Fruit fly (Drosophila melanogaster) whole organism, embryonic: ENCODE data around the gene ckd.
A peak's percentile ranks its signal among the peaks of the same experiment; 100 is the strongest.

Experiments used
- B-H1 ChIP-seq: fragments of 200-800 bp; sonication (Bioruptor generic); IDR thresholded peaks from 3 replicates; pipeline ENCODE4 v1.3.6; 2022; ENCODE audit warnings: missing biosample characterization, missing genetic modification characterization
- CG11093 ChIP-seq: fragments of 200-800 bp; sonication (Bioruptor generic); IDR thresholded peaks from 3 replicates; pipeline ENCODE4 v1.3.6; 2022; ENCODE audit warnings: missing biosample characterization, missing genetic modification characterization
- CG11247 ChIP-seq: fragments of 200-800 bp; sonication (Bioruptor generic); IDR thresholded peaks from 2 replicates; pipeline ENCODE4 v1.3.6; 2022; ENCODE audit warnings: missing biosample characterization, missing genetic modification characterization
- CG11398 ChIP-seq: fragments of 200-800 bp; sonication (Bioruptor generic); optimal IDR thresholded peaks from 2 replicates; lab custom pipeline; 2016; ENCODE audit warnings: missing biosample characterization, missing genetic modification characterization
- CG13123 ChIP-seq: fragments of 200-800 bp; sonication (Bioruptor generic); optimal IDR thresholded peaks from 2 replicates; lab custom pipeline; 2016; ENCODE audit warnings: missing biosample characterization, missing genetic modification characterization
- CG1603 ChIP-seq: fragments of 200-800 bp; sonication (Bioruptor generic); optimal IDR thresholded peaks from 2 replicates; lab custom pipeline; 2019; ENCODE audit warnings: missing biosample characterization, mild to moderate bottlenecking, missing genetic modification characterization, moderate library complexity
- CG2202 ChIP-seq: fragments of 200-800 bp; sonication (Bioruptor generic); optimal IDR thresholded peaks from 2 replicates; lab custom pipeline; 2018; ENCODE audit warnings: missing biosample characterization, mild to moderate bottlenecking, missing genetic modification characterization
- CG33213 ChIP-seq: fragments of 200-800 bp; sonication (Bioruptor generic); optimal IDR thresholded peaks from 3 replicates; lab custom pipeline; 2016; ENCODE audit warnings: missing biosample characterization, missing genetic modification characterization
- CG3838 ChIP-seq: fragments of 200-800 bp; sonication (Bioruptor generic); optimal IDR thresholded peaks from 3 replicates; lab custom pipeline; 2016; ENCODE audit warnings: missing biosample characterization, missing genetic modification characterization
- CG43689 ChIP-seq: fragments of 200-800 bp; sonication (Bioruptor generic); IDR thresholded peaks from 2 replicates; pipeline ENCODE4 v1.3.6; 2022; ENCODE audit warnings: missing biosample characterization, missing genetic modification characterization
- CG4707 ChIP-seq: fragments of 200-800 bp; sonication (Bioruptor generic); optimal IDR thresholded peaks from 2 replicates; lab custom pipeline; 2018; ENCODE audit warnings: missing biosample characterization, mild to moderate bottlenecking, missing genetic modification characterization, moderate library complexity
- CHES-1-like ChIP-seq: fragments of 200-800 bp; sonication (Bioruptor generic); optimal IDR thresholded peaks from 2 replicates; lab custom pipeline; 2016; ENCODE audit warnings: missing biosample characterization, missing genetic modification characterization
- CTCF ChIP-seq: fragments of 200-800 bp; sonication (Bioruptor generic); optimal IDR thresholded peaks from 2 replicates; lab custom pipeline; 2017; ENCODE audit warnings: missing biosample characterization, mild to moderate bottlenecking, missing genetic modification characterization, moderate library complexity
- D19A ChIP-seq: fragments of 200-800 bp; optimal IDR thresholded peaks from 3 replicates; lab custom pipeline; 2019; ENCODE audit warnings: missing biosample characterization, mild to moderate bottlenecking, missing genetic modification characterization, moderate library complexity
- Dp ChIP-seq: fragments of 200-800 bp; sonication (Bioruptor generic); optimal IDR thresholded peaks from 2 replicates; lab custom pipeline; 2018; ENCODE audit warnings: missing biosample characterization, mild to moderate bottlenecking, missing genetic modification characterization, moderate library complexity
- Ets65A ChIP-seq: fragments of 200-800 bp; sonication (Bioruptor generic); peaks from one replicate; lab custom pipeline; 2016; ENCODE audit warnings: missing biosample characterization, missing genetic modification characterization
- Fer2 ChIP-seq: fragments of 200-800 bp; sonication (Bioruptor generic); optimal IDR thresholded peaks from 2 replicates; lab custom pipeline; 2018; ENCODE audit warnings: missing biosample characterization, mild to moderate bottlenecking, missing genetic modification characterization, moderate library complexity
- GATAe ChIP-seq: fragments of 200-800 bp; sonication (Bioruptor generic); conservative IDR thresholded peaks from 2 replicates; pipeline ENCODE4 v1.3.6; 2022; ENCODE audit warnings: missing biosample characterization, missing genetic modification characterization
- H2.0 ChIP-seq: fragments of 200-800 bp; sonication (Bioruptor generic); IDR thresholded peaks from 2 replicates; pipeline ENCODE4 v1.3.6; 2022; ENCODE audit warnings: missing biosample characterization, missing genetic modification characterization
- Hr39 ChIP-seq: fragments of >200 bp; optimal IDR thresholded peaks from 2 replicates; lab custom pipeline; 2017
- Hsf ChIP-seq: fragments of 200-800 bp; sonication (Bioruptor generic); optimal IDR thresholded peaks from 3 replicates; lab custom pipeline; 2016; ENCODE audit warnings: missing biosample characterization, missing genetic modification characterization
- Jarid2 ChIP-seq: fragments of 200-800 bp; sonication (Bioruptor generic); optimal IDR thresholded peaks from 3 replicates; lab custom pipeline; 2017; ENCODE audit warnings: mild to moderate bottlenecking, missing biosample characterization, missing genetic modification reagents, missing genetic modification characterization
- MTF-1 ChIP-seq: fragments of 200-800 bp; sonication (Bioruptor generic); optimal IDR thresholded peaks from 2 replicates; lab custom pipeline; 2018; ENCODE audit warnings: missing biosample characterization, mild to moderate bottlenecking, missing genetic modification characterization, borderline replicate concordance
- Myb ChIP-seq: fragments of 200-800 bp; sonication (Bioruptor generic); optimal IDR thresholded peaks from 2 replicates; lab custom pipeline; 2016; ENCODE audit warnings: missing biosample characterization, missing genetic modification characterization
- Pdp1 ChIP-seq, 2 experiments: fragments of 200-800 bp; sonication (Bioruptor generic); optimal IDR thresholded peaks; 3 replicates each; lab custom pipeline; 2016; ENCODE audit warnings: missing biosample characterization in 2 of 2, missing genetic modification characterization in 2 of 2, mild to moderate bottlenecking in 1 of 2, moderate library complexity in 1 of 2
- Sry-δ ChIP-seq: fragments of 200-800 bp; sonication (Bioruptor generic); optimal IDR thresholded peaks from 2 replicates; lab custom pipeline; 2016; ENCODE audit warnings: missing biosample characterization, missing genetic modification characterization
- ac ChIP-seq: fragments of 200-800 bp; sonication (Bioruptor generic); optimal IDR thresholded peaks from 3 replicates; lab custom pipeline; 2017; ENCODE audit warnings: missing biosample characterization, mild to moderate bottlenecking, missing genetic modification characterization
- cato ChIP-seq: fragments of 200-800 bp; sonication (Bioruptor generic); optimal IDR thresholded peaks from 2 replicates; lab custom pipeline; 2016; ENCODE audit warnings: missing biosample characterization, missing genetic modification characterization, borderline replicate concordance
- cwo ChIP-seq: fragments of 200-800 bp; sonication (Bioruptor generic); optimal IDR thresholded peaks from 3 replicates; lab custom pipeline; 2017; ENCODE audit warnings: missing biosample characterization, missing genetic modification characterization, mild to moderate bottlenecking, moderate library complexity, missing genetic modification reagents
- eyg ChIP-seq: fragments of 200-800 bp; sonication (Bioruptor generic); optimal IDR thresholded peaks from 3 replicates; lab custom pipeline; 2016; ENCODE audit warnings: missing biosample characterization, missing genetic modification characterization
- fd102C ChIP-seq: fragments of 200-800 bp; sonication (Bioruptor generic); optimal IDR thresholded peaks from 2 replicates; lab custom pipeline; 2018; ENCODE audit warnings: missing biosample characterization, mild to moderate bottlenecking, missing genetic modification characterization, moderate library complexity
- fd96Cb ChIP-seq: fragments of 200-800 bp; sonication (Bioruptor generic); optimal IDR thresholded peaks from 2 replicates; lab custom pipeline; 2018; ENCODE audit warnings: missing biosample characterization, mild to moderate bottlenecking, missing genetic modification characterization, moderate library complexity
- ham ChIP-seq: fragments of 200-800 bp; sonication (Bioruptor generic); IDR thresholded peaks from 2 replicates; pipeline ENCODE4 v1.3.6; 2022; ENCODE audit warnings: missing biosample characterization, missing genetic modification characterization
- ind ChIP-seq: fragments of 200-800 bp; sonication (Bioruptor generic); optimal IDR thresholded peaks from 3 replicates; lab custom pipeline; 2016; ENCODE audit warnings: missing biosample characterization, missing genetic modification characterization
- kay ChIP-seq: fragments of 200-800 bp; sonication (Bioruptor generic); optimal IDR thresholded peaks from 2 replicates; lab custom pipeline; 2016; ENCODE audit warnings: missing biosample characterization, missing genetic modification characterization
- maf-S ChIP-seq: fragments of 200-800 bp; sonication (Bioruptor generic); optimal IDR thresholded peaks from 2 replicates; lab custom pipeline; 2016; ENCODE audit warnings: missing biosample characterization, missing genetic modification characterization
- mam ChIP-seq: fragments of 200-800 bp; sonication (Bioruptor generic); optimal IDR thresholded peaks from 3 replicates; lab custom pipeline; 2016; ENCODE audit warnings: missing biosample characterization, missing genetic modification characterization
- nom ChIP-seq: fragments of 200-800 bp; sonication (Bioruptor generic); optimal IDR thresholded peaks from 2 replicates; lab custom pipeline; 2017; ENCODE audit warnings: missing biosample characterization, missing genetic modification characterization, mild to moderate bottlenecking, moderate library complexity, missing genetic modification reagents
- oc ChIP-seq: fragments of 200-800 bp; sonication (Bioruptor generic); optimal IDR thresholded peaks from 2 replicates; lab custom pipeline; 2018; ENCODE audit warnings: missing biosample characterization, mild to moderate bottlenecking, missing genetic modification characterization, moderate library complexity
- odd ChIP-seq: fragments of 200-800 bp; sonication (Bioruptor generic); optimal IDR thresholded peaks from 2 replicates; lab custom pipeline; 2017; ENCODE audit warnings: missing biosample characterization, mild to moderate bottlenecking, missing genetic modification characterization
- pb ChIP-seq: fragments of 200-800 bp; sonication (Bioruptor generic); optimal IDR thresholded peaks from 3 replicates; lab custom pipeline; 2016; ENCODE audit warnings: missing biosample characterization, missing genetic modification characterization
- pfk ChIP-seq: fragments of 200-800 bp; sonication (Bioruptor generic); optimal IDR thresholded peaks from 2 replicates; lab custom pipeline; 2018; ENCODE audit warnings: missing biosample characterization, mild to moderate bottlenecking, missing genetic modification characterization, moderate library complexity
- psq ChIP-seq: fragments of 200-800 bp; sonication (Bioruptor generic); optimal IDR thresholded peaks from 2 replicates; lab custom pipeline; 2017; ENCODE audit warnings: missing biosample characterization, missing genetic modification characterization
- pzg ChIP-seq: fragments of 200-800 bp; sonication (Bioruptor generic); optimal IDR thresholded peaks from 3 replicates; lab custom pipeline; 2018; ENCODE audit warnings: missing biosample characterization, mild to moderate bottlenecking, missing genetic modification characterization, moderate library complexity
- row ChIP-seq: fragments of 200-800 bp; sonication (Bioruptor generic); IDR thresholded peaks from 3 replicates; pipeline ENCODE4 v1.3.6; 2022; ENCODE audit warnings: missing biosample characterization, missing genetic modification characterization
- sim ChIP-seq: fragments of 200-800 bp; sonication (Bioruptor generic); IDR thresholded peaks from 2 replicates; pipeline ENCODE4 v1.3.6; 2022; ENCODE audit warnings: missing biosample characterization, missing genetic modification characterization
- stc ChIP-seq: fragments of 200-800 bp; sonication (Bioruptor generic); IDR thresholded peaks from 2 replicates; pipeline ENCODE4 v1.3.6; 2022; ENCODE audit warnings: missing biosample characterization, missing genetic modification characterization
- toy ChIP-seq: fragments of 200-800 bp; sonication (Bioruptor generic); IDR thresholded peaks from 2 replicates; pipeline ENCODE4 v1.3.6; 2022; ENCODE audit warnings: missing biosample characterization, missing genetic modification characterization
- tup ChIP-seq: fragments of 200-800 bp; sonication (Bioruptor generic); optimal IDR thresholded peaks from 2 replicates; lab custom pipeline; 2016; ENCODE audit warnings: missing biosample characterization, mild to moderate bottlenecking, missing genetic modification characterization, moderate library complexity
- zen2 ChIP-seq: fragments of 200-800 bp; sonication (Bioruptor generic); IDR thresholded peaks from 3 replicates; pipeline ENCODE4 v1.3.6; 2022; ENCODE audit warnings: missing biosample characterization, missing genetic modification characterization; ENCODE audit not compliant: partially characterized antibody

Gene ckd

dm6 chr3L:3224740-3225719, 32.6 kb upstream of the ckd start, which contains the start of gene Larp4B (continued):
- TF ChIP-seq Myb (GFP tag; lab: Kevin White, UChicago), result peak; percentile 90
- no peak for TF ChIP-seq CG1603
- peak; percentile 89 for TF ChIP-seq Ets65A (GFP tag; lab: Kevin White, UChicago)
- peak; percentile 71 for TF ChIP-seq Dp (GFP tag; lab: Kevin White, UChicago)
- no peak for TF ChIP-seq fd96Cb (tag; lab: Kevin White, UChicago)
- TF ChIP-seq Hsf (GFP tag; lab: Kevin White, UChicago), result no peak
- peak; percentile 80 for TF ChIP-seq CG33213 (GFP tag; lab: Kevin White, UChicago)
- no peak for TF ChIP-seq CG4707
- no peak for TF ChIP-seq Jarid2 (GFP tag; lab: Kevin White, UChicago)
- no peak for TF ChIP-seq oc (tag; lab: Kevin White, UChicago)
- no peak for TF ChIP-seq ind (GFP tag; lab: Kevin White, UChicago)
- no peak for TF ChIP-seq kay (GFP tag; lab: Kevin White, UChicago)
- TF ChIP-seq odd, result no peak
- no peak for TF ChIP-seq H2.0
- no peak for TF ChIP-seq pb (GFP tag; lab: Kevin White, UChicago)
- TF ChIP-seq stc, result no peak
- TF ChIP-seq zen2 (GFP tag; lab: Robert Waterston, UW), result 0 out of 3 replicates have a peak, but pooled peaks have one; percentile 39
- peak; percentile 25 for TF ChIP-seq CHES-1-like
- no peak for TF ChIP-seq GATAe (GFP tag; lab: Robert Waterston, UW)
- TF ChIP-seq nom, result peak; percentile 11
- TF ChIP-seq cwo, result no peak
- no peak for TF ChIP-seq Fer2 (tag; lab: Kevin White, UChicago)
- TF ChIP-seq pfk, result peak; percentile 91
- TF ChIP-seq Hr39 (lab: Kevin White, UChicago), result no peak
- TF ChIP-seq fd102C (GFP tag; lab: Kevin White, UChicago), result no peak
- no peak for TF ChIP-seq ham (GFP tag; lab: Robert Waterston, UW)
- no peak for TF ChIP-seq maf-S (GFP tag; lab: Kevin White, UChicago)
- no peak for TF ChIP-seq psq (GFP tag; lab: Kevin White, UChicago)
- no peak for TF ChIP-seq CG3838 (GFP tag; lab: Kevin White, UChicago)
- no peak for TF ChIP-seq CG11398 (GFP tag; lab: Kevin White, UChicago)
- TF ChIP-seq CG13123 (GFP tag; lab: Kevin White, UChicago), result no peak
- TF ChIP-seq mam (GFP tag; lab: Kevin White, UChicago), result peak; percentile 28
- no peak for TF ChIP-seq B-H1
- no peak for TF ChIP-seq tup
- TF ChIP-seq CG43689, result no peak
- no peak for TF ChIP-seq CG2202
- TF ChIP-seq eyg (GFP tag; lab: Kevin White, UChicago), result no peak
- TF ChIP-seq ac (GFP tag; lab: Kevin White, UChicago), result no peak
- peak; percentile 89 for TF ChIP-seq pzg (GFP tag; lab: Kevin White, UChicago)
- no peak for TF ChIP-seq MTF-1 (GFP tag; lab: Kevin White, UChicago)
- TF ChIP-seq cato (GFP tag; lab: Kevin White, UChicago), result no peak
- no peak for TF ChIP-seq CG11247 (GFP tag; lab: Robert Waterston, UW)
- peak; percentile 69 for TF ChIP-seq Sry-δ (GFP tag; lab: Kevin White, UChicago)
- TF ChIP-seq D19A (tag; lab: Kevin White, UChicago), result no peak
- no peak for TF ChIP-seq CG11093
- peak; percentile 62 for TF ChIP-seq row
- peak; percentile 59 for TF ChIP-seq CTCF (GFP tag; lab: Kevin White, UChicago)
- no peak for TF ChIP-seq sim (GFP tag; lab: Robert Waterston, UW)
- TF ChIP-seq toy (GFP tag; lab: Robert Waterston, UW), result no peak
- peak in 1 of 2 experiments; percentile 30 for TF ChIP-seq Pdp1 (GFP tag; optimal IDR thresholded peaks at IDR 0.05; lab: Kevin White, UChicago)
